Worm (Caenorhabditis elegans) whole organism, L1 larva: ENCODE results near the gene Y73B6BL.14.
A peak's percentile ranks its signal among the peaks of the same experiment; 100 is the strongest.

Source experiments
- aha-1 ChIP-seq: fragments of 150-350 bp; optimal IDR thresholded peaks from 2 replicates; lab custom pipeline; 2014; ENCODE audit warnings: missing biosample characterization, missing genetic modification characterization
- ama-1 ChIP-seq: fragments of 150-350 bp; optimal IDR thresholded peaks from 2 replicates; lab custom pipeline; 2014
- ceh-90 ChIP-seq: sonication (generic microtip); optimal IDR thresholded peaks from 2 replicates; lab custom pipeline; 2016; ENCODE audit warnings: missing genetic modification characterization, missing compliant biosample characterization
- dpl-1 ChIP-seq, 3 experiments: fragments of 150-350 bp in 2 of 3; sonication (generic microtip) in 1 of 3; optimal IDR thresholded peaks; 2 replicates each; lab custom pipeline; 2014 to 2017; ENCODE audit warnings: missing biosample characterization in 3 of 3, missing genetic modification characterization in 3 of 3, missing genetic modification reagents in 3 of 3
- dsc-1 ChIP-seq: sonication (generic microtip); optimal IDR thresholded peaks from 2 replicates; lab custom pipeline; 2016; ENCODE audit warnings: mild to moderate bottlenecking, missing genetic modification characterization, missing compliant biosample characterization
- efl-1 ChIP-seq, 4 experiments: fragments of 150-350 bp; optimal IDR thresholded peaks in 3 of 4; peaks in 1 of 4; 1 replicate in 1 of 4; 2 replicates in 3 of 4; lab custom pipeline; 2014; ENCODE audit warnings: missing biosample characterization in 2 of 4, missing genetic modification characterization in 2 of 4, missing genetic modification reagents in 2 of 4
- efl-3 ChIP-seq: fragments of 200-800 bp; sonication (Bioruptor generic); optimal IDR thresholded peaks from 2 replicates; lab custom pipeline; 2018; ENCODE audit warnings: mild to moderate bottlenecking, missing genetic modification characterization, missing compliant biosample characterization
- egl-27 ChIP-seq, 2 experiments: fragments of 150-350 bp in 1 of 2; sonication (generic microtip); optimal IDR thresholded peaks; 3 replicates each; lab custom pipeline; 2017 to 2018; ENCODE audit warnings: missing biosample characterization in 2 of 2, missing genetic modification characterization in 2 of 2, missing genetic modification reagents in 2 of 2
- elt-3 ChIP-seq, 6 experiments: fragments of 150-350 bp in 1 of 6; sonication (generic microtip); optimal IDR thresholded peaks; 2 replicates each; lab custom pipeline; 2017 to 2018; ENCODE audit warnings: missing biosample characterization in 6 of 6, missing genetic modification characterization in 6 of 6, inconsistent platforms in 1 of 6
- ets-5 ChIP-seq: fragments of 200-800 bp; sonication (Bioruptor generic); IDR thresholded peaks from 2 replicates; pipeline ENCODE4 v1.3.6; 2022; ENCODE audit warnings: missing genetic modification characterization, missing compliant biosample characterization
- fkh-8 ChIP-seq: sonication (generic microtip); optimal IDR thresholded peaks from 2 replicates; lab custom pipeline; 2016; ENCODE audit warnings: mild to moderate bottlenecking, missing genetic modification characterization, missing compliant biosample characterization
- grh-1 ChIP-seq: fragments of 200-800 bp; sonication (Bioruptor generic); IDR thresholded peaks from 2 replicates; pipeline ENCODE4 v1.3.6; 2022; ENCODE audit warnings: missing genetic modification reagents, missing genetic modification characterization, missing compliant biosample characterization
- irx-1 ChIP-seq: sonication (generic microtip); optimal IDR thresholded peaks from 2 replicates; lab custom pipeline; 2016; ENCODE audit warnings: missing genetic modification characterization, missing compliant biosample characterization
- lin-13 ChIP-seq: fragments of 150-350 bp; optimal IDR thresholded peaks from 2 replicates; lab custom pipeline; 2014; ENCODE audit warnings: missing biosample characterization, missing genetic modification reagents, missing genetic modification characterization
- lin-14 ChIP-seq: fragments of 200-800 bp; sonication (Bioruptor generic); optimal IDR thresholded peaks from 2 replicates; lab custom pipeline; 2018; ENCODE audit warnings: mild to moderate bottlenecking, missing genetic modification characterization, moderate library complexity, missing compliant biosample characterization
- lin-15B ChIP-seq: fragments of 150-350 bp; sonication (generic microtip); optimal IDR thresholded peaks from 3 replicates; lab custom pipeline; 2014; ENCODE audit warnings: missing biosample characterization, missing genetic modification characterization
- lin-35 ChIP-seq, 2 experiments: fragments of 150-350 bp; optimal IDR thresholded peaks; 2 replicates each; lab custom pipeline; 2014; ENCODE audit warnings: missing biosample characterization in 2 of 2, missing genetic modification characterization in 2 of 2, missing genetic modification reagents in 2 of 2
- lir-3 ChIP-seq: sonication (generic microtip); optimal IDR thresholded peaks from 2 replicates; lab custom pipeline; 2016; ENCODE audit warnings: mild to moderate bottlenecking, missing genetic modification characterization, moderate library complexity, missing compliant biosample characterization; ENCODE audit not compliant: poor library complexity
- lsy-2 ChIP-seq, 2 experiments: fragments of 150-350 bp; optimal IDR thresholded peaks; 2 replicates each; lab custom pipeline; 2014; ENCODE audit warnings: missing biosample characterization in 2 of 2, missing genetic modification characterization in 2 of 2
- mdl-1 ChIP-seq, 2 experiments: fragments of 150-350 bp; optimal IDR thresholded peaks; 2 replicates each; lab custom pipeline; 2014 to 2017; ENCODE audit warnings: missing biosample characterization in 2 of 2, missing genetic modification characterization in 2 of 2, inconsistent platforms in 1 of 2
- mep-1 ChIP-seq: fragments of 150-350 bp; optimal IDR thresholded peaks from 2 replicates; lab custom pipeline; 2014; ENCODE audit warnings: missing biosample characterization, missing genetic modification characterization
- nhr-11 ChIP-seq: fragments of 150-350 bp; optimal IDR thresholded peaks from 2 replicates; lab custom pipeline; 2014; ENCODE audit warnings: missing biosample characterization, missing genetic modification characterization
- nhr-237 ChIP-seq: fragments of 150-350 bp; optimal IDR thresholded peaks from 2 replicates; lab custom pipeline; 2014; ENCODE audit warnings: missing biosample characterization, missing genetic modification characterization
- nhr-28 ChIP-seq: fragments of 150-350 bp; optimal IDR thresholded peaks from 2 replicates; lab custom pipeline; 2014; ENCODE audit warnings: missing biosample characterization, missing genetic modification characterization
- nhr-47 ChIP-seq: sonication (generic microtip); optimal IDR thresholded peaks from 2 replicates; lab custom pipeline; 2016; ENCODE audit warnings: mild to moderate bottlenecking, missing genetic modification characterization, moderate library complexity, missing compliant biosample characterization
- nhr-71 ChIP-seq: sonication (generic microtip); optimal IDR thresholded peaks from 2 replicates; lab custom pipeline; 2016; ENCODE audit warnings: mild to moderate bottlenecking, missing genetic modification characterization, moderate library complexity, missing compliant biosample characterization
- nhr-77 ChIP-seq: fragments of 150-350 bp; optimal IDR thresholded peaks from 2 replicates; lab custom pipeline; 2014; ENCODE audit warnings: missing biosample characterization, missing genetic modification characterization
- nhr-84 ChIP-seq: sonication (generic microtip); optimal IDR thresholded peaks from 2 replicates; lab custom pipeline; 2017; ENCODE audit warnings: missing biosample characterization, missing genetic modification characterization
- pag-3 ChIP-seq: sonication (generic microtip); optimal IDR thresholded peaks from 2 replicates; lab custom pipeline; 2017; ENCODE audit warnings: missing genetic modification characterization, mild to moderate bottlenecking, missing compliant biosample characterization, antibody characterized with exemption, borderline replicate concordance; ENCODE audit not compliant: insufficient read depth
- pax-3 ChIP-seq: fragments of 200-800 bp; sonication (Bioruptor generic); optimal IDR thresholded peaks from 2 replicates; lab custom pipeline; 2018; ENCODE audit warnings: mild to moderate bottlenecking, missing genetic modification characterization, moderate library complexity, missing compliant biosample characterization
- pqm-1 ChIP-seq: sonication (generic microtip); optimal IDR thresholded peaks from 3 replicates; lab custom pipeline; 2017; ENCODE audit warnings: missing biosample characterization, missing genetic modification characterization
- skn-1 ChIP-seq: fragments of 150-350 bp; optimal IDR thresholded peaks from 2 replicates; lab custom pipeline; 2014; ENCODE audit warnings: missing biosample characterization, missing genetic modification characterization
- snpc-4 ChIP-seq: fragments of 150-350 bp; optimal IDR thresholded peaks from 2 replicates; lab custom pipeline; 2014; ENCODE audit warnings: missing biosample characterization, missing genetic modification characterization
- swsn-7 ChIP-seq: sonication (generic microtip); optimal IDR thresholded peaks from 2 replicates; lab custom pipeline; 2016; ENCODE audit warnings: missing genetic modification characterization, missing compliant biosample characterization
- tbx-2 ChIP-seq: sonication (generic microtip); optimal IDR thresholded peaks from 2 replicates; lab custom pipeline; 2016; ENCODE audit warnings: missing genetic modification characterization, missing compliant biosample characterization
- tlp-1 ChIP-seq: fragments of 150-350 bp; optimal IDR thresholded peaks from 2 replicates; lab custom pipeline; 2014; ENCODE audit warnings: missing biosample characterization, missing genetic modification characterization
- unc-30 ChIP-seq: sonication (generic microtip); optimal IDR thresholded peaks from 2 replicates; lab custom pipeline; 2017; ENCODE audit warnings: missing biosample characterization, missing genetic modification characterization
- unc-86 ChIP-seq: sonication (generic microtip); optimal IDR thresholded peaks from 2 replicates; lab custom pipeline; 2016; ENCODE audit warnings: missing genetic modification characterization, missing compliant biosample characterization
- zag-1 ChIP-seq: fragments of 150-350 bp; optimal IDR thresholded peaks from 2 replicates; lab custom pipeline; 2014; ENCODE audit warnings: missing biosample characterization, missing genetic modification characterization
- ztf-4 ChIP-seq: fragments of 150-350 bp; optimal IDR thresholded peaks from 2 replicates; lab custom pipeline; 2014; ENCODE audit warnings: missing biosample characterization, missing genetic modification characterization

The Y73B6BL.14 gene

DNA sequence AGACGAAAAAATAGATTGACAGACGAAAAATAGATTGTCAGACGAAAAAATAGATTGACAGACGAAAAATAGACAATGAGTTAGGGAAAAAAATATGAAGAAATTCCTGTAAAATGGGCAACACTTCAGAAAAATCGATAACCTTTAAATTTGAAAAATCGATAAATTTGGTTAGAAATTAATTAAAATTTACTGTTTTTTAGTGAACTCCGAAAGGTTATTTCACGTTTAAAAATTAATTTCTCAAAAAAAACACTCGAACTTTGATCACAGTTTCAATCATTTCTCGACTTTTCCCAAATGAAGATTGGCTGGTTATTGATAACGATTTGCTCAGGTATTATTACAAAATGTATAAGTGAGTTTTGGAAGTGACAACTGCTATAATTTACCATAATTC lies 35.3 kb downstream of the Y73B6BL.14 start, which contains the start of gene csp-2 (continued):
- no peak for TF ChIP-seq lin-15B (tag; lab: Kevin White, UChicago)

- TF ChIP-seq egl-27 (tag; optimal IDR thresholded peaks at IDR 0.05; lab: Kevin White, UChicago) (no peak), grh-1 (GFP tag; lab: Robert Waterston, UW) (no peak)
Measured at ce11 chrIV:6303642-6304041, 39.1 kb downstream of the Y73B6BL.14 start, which contains the start of gene srv-25. Gene srv-25 (minus strand): TSS chrIV:6303742.

DNA sequence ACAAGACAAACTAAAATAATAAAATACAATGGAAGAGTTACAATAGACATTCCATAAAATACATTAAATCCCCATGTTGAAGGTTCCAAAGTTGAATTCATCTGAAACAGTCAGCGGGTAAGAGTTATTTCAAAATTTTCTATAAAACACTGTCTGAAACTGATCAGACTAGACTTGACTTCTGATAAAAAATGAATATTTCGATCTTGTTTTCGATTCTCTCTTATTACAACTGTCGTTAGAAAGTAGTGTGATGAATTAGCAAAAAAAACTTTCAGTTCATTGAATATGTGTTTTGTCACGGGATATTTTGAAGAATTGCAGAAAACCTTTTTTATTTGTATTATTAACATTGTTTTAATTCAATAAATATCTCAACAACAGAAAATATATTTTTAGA lies 41.0 kb downstream of the Y73B6BL.14 start, which contains the start of gene srv-26:
Gene srv-26, minus strand, starts transcription at position 101 of the 400 bp plus-strand sequence.
- no peak for TF ChIP-seq efl-1 (optimal IDR thresholded peaks at IDR 0.05; lab: Kevin White, UChicago)
- peak in 1 of 2 experiments; percentile 48 for TF ChIP-seq efl-1 (GFP tag; optimal IDR thresholded peaks at IDR 0.05 in 1 of 2; lab: Kevin White, UChicago)
- no peak for TF ChIP-seq skn-1 (tag; lab: Kevin White, UChicago)
- TF ChIP-seq, all 84 proteins: peak for 1

DNA sequence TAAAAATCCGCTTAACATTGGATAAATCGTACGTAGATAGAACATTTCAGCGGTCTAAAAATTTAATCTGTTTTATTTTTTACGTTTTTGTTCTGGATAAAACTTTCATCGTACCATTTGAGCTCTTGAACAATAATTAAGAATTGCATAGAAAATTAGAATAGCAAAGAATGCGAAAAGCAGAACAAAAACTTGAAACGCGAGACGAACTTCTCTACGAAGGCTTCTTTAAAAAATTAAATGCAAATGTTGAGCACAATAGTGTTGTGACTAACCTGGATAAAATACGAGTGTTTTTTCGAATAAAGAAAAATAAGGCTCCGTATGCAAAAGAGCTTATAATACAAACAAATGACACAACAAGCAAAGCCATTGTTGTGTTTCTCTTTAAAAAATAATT lies 43.3 kb downstream of the Y73B6BL.14 start:
- TF ChIP-seq snpc-4 (tag; lab: Kevin White, UChicago) (no peak), nhr-11 (tag; lab: Kevin White, UChicago) (no peak), dsc-1 (tag; lab: Kevin White, UChicago) (no peak), aha-1 (tag; lab: Kevin White, UChicago) (no peak), lin-13 (GFP tag; lab: Kevin White, UChicago) (no peak), mdl-1 (tag; optimal IDR thresholded peaks at IDR 0.05; lab: Kevin White, UChicago) (no peak), ceh-90 (no peak), irx-1 (no peak), egl-27 (tag; optimal IDR thresholded peaks at IDR 0.05; lab: Kevin White, UChicago) (no peak), pax-3 (tag; lab: Kevin White, UChicago) (no peak), pag-3 (tag; lab: Kevin White, UChicago) (no peak)

- TF ChIP-seq fkh-8 (tag; lab: Kevin White, UChicago): peak; percentile 16
- TF ChIP-seq lin-14 (GFP tag; lab: Kevin White, UChicago): no peak
Measured at ce11 chrIV:6298253-6298652, 44.5 kb downstream of the Y73B6BL.14 start, which contains the start of gene srv-27. Gene srv-27 (minus strand): TSS chrIV:6298353.

DNA sequence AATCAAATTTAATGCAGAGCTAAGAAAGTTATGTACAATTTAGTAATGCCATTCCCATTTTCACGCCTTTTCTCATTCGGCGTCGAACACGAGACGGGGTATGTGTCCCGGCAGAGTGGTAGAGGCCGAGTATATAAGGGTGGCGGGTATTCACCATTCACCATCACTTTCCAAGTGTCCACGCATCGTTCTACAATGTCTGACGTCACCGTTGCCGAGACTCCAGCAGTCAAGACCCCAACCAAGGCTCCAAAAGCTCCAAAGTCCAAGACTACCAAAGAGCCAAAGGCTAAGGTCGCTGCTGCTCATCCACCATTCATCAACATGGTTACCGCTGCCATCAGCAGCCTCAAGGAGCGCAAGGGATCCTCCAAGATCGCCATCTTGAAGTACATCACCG lies 48.7 kb downstream of the Y73B6BL.14 start, which contains the start of gene hil-2:
Gene hil-2, plus strand, starts transcription at position 160 of the 400 bp plus-strand sequence.
- TF ChIP-seq nhr-84 (tag; lab: Kevin White, UChicago): no peak
- TF ChIP-seq unc-86 (tag; lab: Kevin White, UChicago): peak; percentile 23
- no peak for TF ChIP-seq tbx-2 (tag; lab: Kevin White, UChicago)
- TF ChIP-seq mep-1: no peak
- TF ChIP-seq lin-35 (GFP tag; optimal IDR thresholded peaks at IDR 0.05; lab: Kevin White, UChicago): no peak
- TF ChIP-seq ets-5 (GFP tag; lab: Robert Waterston, UW): no peak
- no peak for TF ChIP-seq nhr-28
- TF ChIP-seq lir-3 (tag; lab: Kevin White, UChicago): no peak
- no peak for TF ChIP-seq nhr-237 (tag; lab: Kevin White, UChicago)
- peak; percentile 17 for TF ChIP-seq nhr-71 (tag; lab: Kevin White, UChicago)
- no peak for TF ChIP-seq ama-1
- no peak for TF ChIP-seq lin-14 (GFP tag; lab: Kevin White, UChicago)
- peak in 1 of 2 experiments; percentile 23 for TF ChIP-seq efl-1 (optimal IDR thresholded peaks at IDR 0.05; lab: Kevin White, UChicago)
- no peak for TF ChIP-seq efl-1 (GFP tag; optimal IDR thresholded peaks at IDR 0.05 in 1 of 2; lab: Kevin White, UChicago)
- no peak for TF ChIP-seq nhr-11 (tag; lab: Kevin White, UChicago)
- TF ChIP-seq lin-15B (tag; lab: Kevin White, UChicago): no peak
- TF ChIP-seq elt-3 (tag; optimal IDR thresholded peaks at IDR 0.05; lab: Kevin White, UChicago): no peak
- peak in 1 of 3 experiments; percentile 13 for TF ChIP-seq dpl-1 (GFP tag; optimal IDR thresholded peaks at IDR 0.05; lab: Kevin White, UChicago)
- 0 out of 2 replicates have a peak, but pooled peaks have one; percentile 31 for TF ChIP-seq grh-1 (GFP tag; lab: Robert Waterston, UW)
- TF ChIP-seq tlp-1: no peak
- TF ChIP-seq lsy-2 (tag; optimal IDR thresholded peaks at IDR 0.05; lab: Kevin White, UChicago): no peak
- no peak for TF ChIP-seq egl-27 (tag; optimal IDR thresholded peaks at IDR 0.05; lab: Kevin White, UChicago)
- no peak for TF ChIP-seq zag-1
- no peak for TF ChIP-seq unc-30 (tag; lab: Kevin White, UChicago)
- TF ChIP-seq efl-3 (GFP tag; lab: Kevin White, UChicago): no peak
- no peak for TF ChIP-seq mdl-1 (tag; optimal IDR thresholded peaks at IDR 0.05; lab: Kevin White, UChicago)
- TF ChIP-seq nhr-47: peak; percentile 23
- TF ChIP-seq irx-1: no peak
- no peak for TF ChIP-seq aha-1 (tag; lab: Kevin White, UChicago)
- TF ChIP-seq nhr-77 (tag; lab: Kevin White, UChicago): no peak
- TF ChIP-seq swsn-7 (tag; lab: Kevin White, UChicago): peak; percentile 40
- no peak for TF ChIP-seq pqm-1 (tag; lab: Kevin White, UChicago)
- no peak for TF ChIP-seq ztf-4 (tag; lab: Kevin White, UChicago)
